Worm (Caenorhabditis elegans) whole organism, L1 larva: ENCODE results near the gene Y47D7A.6.

Experiments
- C16A3.4 ChIP-seq: fragments of 150-350 bp; optimal IDR thresholded peaks from 2 replicates; lab custom pipeline; 2014; ENCODE audit warnings: missing biosample characterization, missing genetic modification characterization
- aly-2 ChIP-seq: fragments of 150-350 bp; optimal IDR thresholded peaks from 2 replicates; lab custom pipeline; 2014; ENCODE audit warnings: missing biosample characterization, missing genetic modification characterization
- blmp-1 ChIP-seq: fragments of 150-350 bp; optimal IDR thresholded peaks from 2 replicates; lab custom pipeline; 2014; ENCODE audit warnings: missing biosample characterization, missing genetic modification characterization
- ceh-63 ChIP-seq: fragments of 200-800 bp; sonication (Bioruptor generic); optimal IDR thresholded peaks from 2 replicates; lab custom pipeline; 2018; ENCODE audit warnings: mild to moderate bottlenecking, missing genetic modification characterization, missing compliant biosample characterization
- ceh-82 ChIP-seq, 3 experiments: fragments of 150-350 bp in 1 of 3; sonication (generic microtip) in 2 of 3; optimal IDR thresholded peaks; 2 replicates each; lab custom pipeline; 2014 to 2017; ENCODE audit warnings: missing biosample characterization in 3 of 3, missing genetic modification characterization in 3 of 3
- dpl-1 ChIP-seq, 3 experiments: fragments of 150-350 bp in 2 of 3; sonication (generic microtip) in 1 of 3; optimal IDR thresholded peaks; 2 replicates each; lab custom pipeline; 2014 to 2017; ENCODE audit warnings: missing biosample characterization in 3 of 3, missing genetic modification characterization in 3 of 3, missing genetic modification reagents in 3 of 3
- dsc-1 ChIP-seq: sonication (generic microtip); optimal IDR thresholded peaks from 2 replicates; lab custom pipeline; 2016; ENCODE audit warnings: mild to moderate bottlenecking, missing genetic modification characterization, missing compliant biosample characterization
- efl-1 ChIP-seq, 4 experiments: fragments of 150-350 bp; optimal IDR thresholded peaks in 3 of 4; peaks in 1 of 4; 1 replicate in 1 of 4; 2 replicates in 3 of 4; lab custom pipeline; 2014; ENCODE audit warnings: missing biosample characterization in 2 of 4, missing genetic modification characterization in 2 of 4, missing genetic modification reagents in 2 of 4
- efl-3 ChIP-seq: fragments of 200-800 bp; sonication (Bioruptor generic); optimal IDR thresholded peaks from 2 replicates; lab custom pipeline; 2018; ENCODE audit warnings: mild to moderate bottlenecking, missing genetic modification characterization, missing compliant biosample characterization
- egl-13 ChIP-seq: sonication (generic microtip); optimal IDR thresholded peaks from 2 replicates; lab custom pipeline; 2016; ENCODE audit warnings: missing genotype, missing genetic modification reagents, missing genetic modification characterization, missing compliant biosample characterization
- elt-2 ChIP-seq: sonication (generic microtip); optimal IDR thresholded peaks from 2 replicates; lab custom pipeline; 2016; ENCODE audit warnings: missing genetic modification characterization, mild to moderate bottlenecking, inconsistent platforms, missing compliant biosample characterization, missing genetic modification reagents
- ets-5 ChIP-seq: fragments of 200-800 bp; sonication (Bioruptor generic); IDR thresholded peaks from 2 replicates; pipeline ENCODE4 v1.3.6; 2022; ENCODE audit warnings: missing genetic modification characterization, missing compliant biosample characterization
- fkh-4 ChIP-seq: sonication (generic microtip); optimal IDR thresholded peaks from 2 replicates; lab custom pipeline; 2016; ENCODE audit warnings: missing compliant biosample characterization, missing genetic modification characterization, borderline replicate concordance
- fos-1 ChIP-seq: fragments of 150-350 bp; optimal IDR thresholded peaks from 2 replicates; lab custom pipeline; 2014; ENCODE audit warnings: missing biosample characterization, missing genetic modification characterization
- hlh-17 ChIP-seq: fragments of 200-800 bp; sonication (Bioruptor generic); optimal IDR thresholded peaks from 2 replicates; lab custom pipeline; 2018; ENCODE audit warnings: missing genetic modification characterization, mild to moderate bottlenecking, missing compliant biosample characterization, moderate library complexity, borderline replicate concordance
- irx-1 ChIP-seq: sonication (generic microtip); optimal IDR thresholded peaks from 2 replicates; lab custom pipeline; 2016; ENCODE audit warnings: missing genetic modification characterization, missing compliant biosample characterization
- isw-1 ChIP-seq: fragments of 200-800 bp; sonication (Bioruptor generic); IDR thresholded peaks from 2 replicates; pipeline ENCODE4 v1.3.6; 2022; ENCODE audit warnings: missing genetic modification characterization, missing compliant biosample characterization
- jun-1 ChIP-seq: fragments of 150-350 bp; optimal IDR thresholded peaks from 2 replicates; lab custom pipeline; 2014; ENCODE audit warnings: missing biosample characterization, missing genetic modification reagents, missing genetic modification characterization
- lin-14 ChIP-seq: fragments of 200-800 bp; sonication (Bioruptor generic); optimal IDR thresholded peaks from 2 replicates; lab custom pipeline; 2018; ENCODE audit warnings: mild to moderate bottlenecking, missing genetic modification characterization, moderate library complexity, missing compliant biosample characterization
- lin-35 ChIP-seq, 2 experiments: fragments of 150-350 bp; optimal IDR thresholded peaks; 2 replicates each; lab custom pipeline; 2014; ENCODE audit warnings: missing biosample characterization in 2 of 2, missing genetic modification characterization in 2 of 2, missing genetic modification reagents in 2 of 2
- lir-3 ChIP-seq: sonication (generic microtip); optimal IDR thresholded peaks from 2 replicates; lab custom pipeline; 2016; ENCODE audit warnings: mild to moderate bottlenecking, missing genetic modification characterization, moderate library complexity, missing compliant biosample characterization; ENCODE audit not compliant: poor library complexity
- mab-9 ChIP-seq: fragments of 200-800 bp; sonication (Bioruptor generic); IDR thresholded peaks from 2 replicates; pipeline ENCODE4 v1.3.6; 2022; ENCODE audit warnings: missing genetic modification reagents, missing genetic modification characterization, missing compliant biosample characterization
- mdl-1 ChIP-seq, 2 experiments: fragments of 150-350 bp; optimal IDR thresholded peaks; 2 replicates each; lab custom pipeline; 2014 to 2017; ENCODE audit warnings: missing biosample characterization in 2 of 2, missing genetic modification characterization in 2 of 2, inconsistent platforms in 1 of 2
- mef-2 ChIP-seq: fragments of 150-350 bp; optimal IDR thresholded peaks from 2 replicates; lab custom pipeline; 2014; ENCODE audit warnings: missing biosample characterization, missing genetic modification characterization
- nhr-19 ChIP-seq: fragments of 200-800 bp; sonication (Bioruptor generic); conservative IDR thresholded peaks from 2 replicates; pipeline ENCODE4 v1.3.6; 2022; ENCODE audit warnings: missing genetic modification characterization, missing compliant biosample characterization
- nhr-237 ChIP-seq: fragments of 150-350 bp; optimal IDR thresholded peaks from 2 replicates; lab custom pipeline; 2014; ENCODE audit warnings: missing biosample characterization, missing genetic modification characterization
- nhr-28 ChIP-seq: fragments of 150-350 bp; optimal IDR thresholded peaks from 2 replicates; lab custom pipeline; 2014; ENCODE audit warnings: missing biosample characterization, missing genetic modification characterization
- nhr-76 ChIP-seq: sonication (generic microtip); optimal IDR thresholded peaks from 2 replicates; lab custom pipeline; 2017; ENCODE audit warnings: missing biosample characterization, missing genetic modification characterization
- nhr-77 ChIP-seq: fragments of 150-350 bp; optimal IDR thresholded peaks from 2 replicates; lab custom pipeline; 2014; ENCODE audit warnings: missing biosample characterization, missing genetic modification characterization
- nhr-85 ChIP-seq: sonication (generic microtip); peaks from one replicate; lab custom pipeline; 2016; ENCODE audit warnings: missing genetic modification characterization, inconsistent platforms, missing compliant biosample characterization
- pax-3 ChIP-seq: fragments of 200-800 bp; sonication (Bioruptor generic); optimal IDR thresholded peaks from 2 replicates; lab custom pipeline; 2018; ENCODE audit warnings: mild to moderate bottlenecking, missing genetic modification characterization, moderate library complexity, missing compliant biosample characterization
- pqm-1 ChIP-seq: sonication (generic microtip); optimal IDR thresholded peaks from 3 replicates; lab custom pipeline; 2017; ENCODE audit warnings: missing biosample characterization, missing genetic modification characterization
- skn-1 ChIP-seq: fragments of 150-350 bp; optimal IDR thresholded peaks from 2 replicates; lab custom pipeline; 2014; ENCODE audit warnings: missing biosample characterization, missing genetic modification characterization
- snu-23 ChIP-seq: sonication (generic microtip); optimal IDR thresholded peaks from 2 replicates; lab custom pipeline; 2016; ENCODE audit warnings: missing genetic modification characterization, missing compliant biosample characterization
- swsn-7 ChIP-seq: sonication (generic microtip); optimal IDR thresholded peaks from 2 replicates; lab custom pipeline; 2016; ENCODE audit warnings: missing genetic modification characterization, missing compliant biosample characterization
- tbx-2 ChIP-seq: sonication (generic microtip); optimal IDR thresholded peaks from 2 replicates; lab custom pipeline; 2016; ENCODE audit warnings: missing genetic modification characterization, missing compliant biosample characterization
- unc-86 ChIP-seq: sonication (generic microtip); optimal IDR thresholded peaks from 2 replicates; lab custom pipeline; 2016; ENCODE audit warnings: missing genetic modification characterization, missing compliant biosample characterization
- unc-98 ChIP-seq: fragments of 200-800 bp; sonication (Bioruptor generic); IDR thresholded peaks from 2 replicates; pipeline ENCODE4 v1.3.6; 2022; ENCODE audit warnings: missing genetic modification characterization, missing compliant biosample characterization
- vab-15 ChIP-seq: sonication (generic microtip); optimal IDR thresholded peaks from 2 replicates; lab custom pipeline; 2017; ENCODE audit warnings: missing genotype, mild to moderate bottlenecking, missing genetic modification characterization, missing compliant biosample characterization

Y47D7A.6 gene

DNA sequence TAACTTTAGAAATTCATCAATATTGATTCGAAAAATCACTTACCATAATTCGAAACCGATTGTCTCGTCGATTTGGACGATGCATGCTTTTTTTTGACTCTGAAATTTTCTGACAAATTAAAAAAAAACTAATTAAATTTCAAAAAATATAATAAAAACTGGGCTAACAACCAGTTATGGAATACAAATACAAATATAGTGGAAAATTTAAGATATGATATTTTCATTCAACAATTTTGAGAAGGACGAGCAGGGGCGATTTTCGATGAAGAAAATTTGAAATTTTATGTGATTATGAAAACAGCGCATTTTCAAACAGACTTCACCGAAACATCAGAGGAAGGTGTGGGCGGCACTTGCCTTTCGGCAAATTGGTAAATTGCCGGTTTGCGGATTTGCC is 35.7 kb downstream of the Y47D7A.6 start, which contains the start of gene F13A2.1:
F13A2.1 (minus strand) TSS at position 101 of the 400 bp plus-strand sequence.
- TF ChIP-seq nhr-28 (tag; lab: Kevin White, UChicago) (no peak), efl-1 (optimal IDR thresholded peaks at IDR 0.05; lab: Kevin White, UChicago) (no peak), efl-1 (GFP tag; optimal IDR thresholded peaks at IDR 0.05 in 1 of 2; lab: Kevin White, UChicago) (peak in 1 of 2 experiments; percentile 48)

DNA sequence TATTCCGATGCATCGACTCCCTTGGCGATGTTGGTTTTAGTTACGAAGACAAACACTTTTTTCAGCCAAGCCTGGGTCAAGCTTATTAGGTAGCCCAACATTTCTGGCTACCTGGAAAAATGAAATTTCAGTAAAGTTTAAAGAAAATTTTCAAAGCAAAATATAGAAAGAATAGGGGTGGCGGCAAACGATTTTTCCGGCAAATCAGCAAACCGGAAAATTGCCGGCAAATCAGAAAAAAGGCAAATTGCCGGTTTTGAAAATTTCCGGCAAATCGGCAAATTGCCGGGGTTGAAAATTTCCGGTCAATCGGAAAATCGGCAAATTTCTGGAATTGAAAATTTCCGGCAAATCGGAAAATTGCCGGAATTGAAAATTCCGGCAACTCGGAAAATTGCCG is 40.4 kb downstream of the Y47D7A.6 start, which contains the start of gene F32D1.8:
F32D1.8 (minus strand) TSS at position 101 of the 400 bp plus-strand sequence.
- TF ChIP-seq jun-1 (tag; lab: Kevin White, UChicago) (no peak), nhr-237 (no peak), C16A3.4 (tag; lab: Kevin White, UChicago) (no peak), mab-9 (no peak), ceh-63 (no peak), tbx-2 (tag; lab: Kevin White, UChicago) (no peak), aly-2 (tag; lab: Kevin White, UChicago) (no peak), isw-1 (GFP tag; lab: Robert Waterston, UW) (no peak), fkh-4 (no peak), nhr-77 (tag; lab: Kevin White, UChicago) (no peak)

DNA sequence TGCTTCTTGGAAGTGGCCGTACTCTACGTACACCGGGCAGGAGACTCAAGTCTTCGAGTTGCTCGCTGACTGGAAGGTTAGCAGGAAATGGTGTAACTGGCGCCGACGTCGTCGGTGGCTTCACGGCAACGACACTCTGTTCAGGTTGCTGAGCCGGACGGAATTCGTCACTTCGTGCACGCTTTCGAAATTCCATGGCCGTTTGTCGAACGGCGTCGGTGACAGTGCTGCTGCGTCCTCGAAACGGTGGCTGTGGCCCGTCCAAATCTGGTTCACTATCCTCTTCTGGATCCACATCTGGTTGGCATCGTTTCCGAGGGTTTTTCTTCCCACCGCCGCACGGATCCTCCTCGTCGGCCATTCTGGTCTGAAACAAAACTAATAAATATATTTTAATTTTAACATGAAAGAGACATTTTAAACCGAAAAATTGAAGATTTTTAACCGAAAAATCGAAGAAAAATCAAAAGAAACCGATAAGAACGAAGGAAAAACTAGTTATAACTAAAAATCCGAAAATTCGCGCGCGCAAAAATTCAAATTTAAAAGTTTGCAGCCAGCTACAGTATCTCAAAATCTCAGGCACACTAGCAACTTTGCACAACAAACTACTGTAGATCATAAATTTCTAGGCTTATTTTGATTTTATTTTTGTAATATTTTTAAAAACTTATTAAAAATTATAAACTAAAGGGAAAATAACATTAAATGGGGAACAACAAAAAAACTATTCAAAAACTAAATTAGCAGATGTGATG is 42.0 kb downstream of the Y47D7A.6 start, which contains the start of gene F32D1.7:
F32D1.7 (minus strand) TSS at position 367 of the 758 bp plus-strand sequence.
- TF ChIP-seq nhr-19 (no peak), pqm-1 (no peak), unc-98 (no peak), nhr-28 (tag; lab: Kevin White, UChicago) (no peak), nhr-76 (tag; lab: Kevin White, UChicago) (no peak), ceh-82 (tag; optimal IDR thresholded peaks at IDR 0.05; lab: Kevin White, UChicago) (no peak), unc-86 (tag; lab: Kevin White, UChicago) (no peak)
- TF ChIP-seq, all 84 proteins: peak for 0

DNA sequence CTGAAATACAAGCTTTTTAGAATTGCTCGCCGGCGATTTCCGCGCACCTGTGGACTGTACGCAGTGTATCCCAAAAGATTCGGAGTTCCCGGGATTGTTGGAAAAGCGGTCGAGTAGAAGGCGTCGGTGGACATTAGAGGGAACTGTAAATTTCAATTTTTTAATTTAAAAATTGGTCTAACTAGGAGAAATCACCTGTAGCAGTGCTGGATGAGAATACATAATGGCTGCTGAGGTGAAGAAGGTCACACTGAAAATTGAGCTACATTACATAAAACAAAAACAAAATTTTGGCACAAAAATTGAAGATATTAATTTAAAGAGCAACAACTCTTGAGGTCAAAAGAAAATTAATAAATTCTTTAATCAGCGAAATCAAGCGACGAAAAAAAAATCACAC is 43.4 kb downstream of the Y47D7A.6 start, which contains the start of gene neg-1:
neg-1 (minus strand) TSS at position 250 of the 400 bp plus-strand sequence.
- no peak for TF ChIP-seq nhr-85 (tag; lab: Kevin White, UChicago)
- TF ChIP-seq mab-9 = no peak

DNA sequence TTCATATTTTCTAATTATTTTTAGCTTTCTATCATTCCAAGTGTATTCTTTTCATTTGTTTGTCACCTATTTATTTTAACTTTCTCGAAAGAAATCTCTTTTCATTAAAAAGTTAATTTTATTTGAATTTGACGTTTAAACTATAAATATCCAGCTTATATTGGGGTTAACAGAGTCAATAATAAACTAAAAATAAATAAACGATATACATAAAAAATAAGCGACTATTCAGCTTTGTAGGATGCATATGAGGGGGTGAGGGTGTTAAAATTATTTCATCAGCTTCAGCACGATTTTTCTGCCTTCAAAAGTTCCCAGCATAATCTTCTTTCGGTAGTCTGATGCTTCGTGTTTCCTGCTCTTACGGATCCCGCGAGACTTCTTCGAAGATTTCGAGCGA is 44.4 kb downstream of the Y47D7A.6 start:
- TF ChIP-seq ceh-63 = no peak
- no peak for TF ChIP-seq efl-3
- no peak for TF ChIP-seq lin-14 (GFP tag; lab: Kevin White, UChicago)
- no peak for TF ChIP-seq skn-1 (tag; lab: Kevin White, UChicago)
- no peak for TF ChIP-seq mdl-1 (tag; optimal IDR thresholded peaks at IDR 0.05; lab: Kevin White, UChicago)
- TF ChIP-seq ets-5 (GFP tag; lab: Robert Waterston, UW) = no peak
- no peak for TF ChIP-seq mef-2
- TF ChIP-seq vab-15 = no peak
- no peak for TF ChIP-seq hlh-17 (GFP tag; lab: Kevin White, UChicago)

DNA sequence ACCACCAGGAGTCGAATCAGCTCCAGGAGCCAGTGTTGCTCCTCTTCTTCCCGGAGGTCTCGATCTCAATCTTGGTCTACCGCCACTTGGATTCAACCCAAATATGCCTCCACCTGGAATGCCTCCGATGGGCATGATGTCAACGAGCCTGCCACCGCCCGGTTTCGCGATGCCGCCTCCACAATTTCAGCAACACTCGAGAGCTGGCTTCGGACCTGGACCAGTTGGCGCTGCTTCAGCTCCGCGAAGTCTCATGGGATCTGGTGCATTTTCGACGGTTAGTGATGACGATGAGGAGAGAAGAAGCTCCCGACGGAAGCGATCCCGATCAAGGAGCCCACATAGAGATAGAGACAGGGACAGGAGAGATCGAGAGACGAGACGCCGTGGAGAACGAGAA is 45.0 kb downstream of the Y47D7A.6 start:
- TF ChIP-seq efl-1 (optimal IDR thresholded peaks at IDR 0.05; lab: Kevin White, UChicago) (no peak), efl-1 (GFP tag; optimal IDR thresholded peaks at IDR 0.05 in 1 of 2; lab: Kevin White, UChicago) (peak in 1 of 2 experiments; percentile 89), dsc-1 (tag; lab: Kevin White, UChicago) (no peak)

DNA sequence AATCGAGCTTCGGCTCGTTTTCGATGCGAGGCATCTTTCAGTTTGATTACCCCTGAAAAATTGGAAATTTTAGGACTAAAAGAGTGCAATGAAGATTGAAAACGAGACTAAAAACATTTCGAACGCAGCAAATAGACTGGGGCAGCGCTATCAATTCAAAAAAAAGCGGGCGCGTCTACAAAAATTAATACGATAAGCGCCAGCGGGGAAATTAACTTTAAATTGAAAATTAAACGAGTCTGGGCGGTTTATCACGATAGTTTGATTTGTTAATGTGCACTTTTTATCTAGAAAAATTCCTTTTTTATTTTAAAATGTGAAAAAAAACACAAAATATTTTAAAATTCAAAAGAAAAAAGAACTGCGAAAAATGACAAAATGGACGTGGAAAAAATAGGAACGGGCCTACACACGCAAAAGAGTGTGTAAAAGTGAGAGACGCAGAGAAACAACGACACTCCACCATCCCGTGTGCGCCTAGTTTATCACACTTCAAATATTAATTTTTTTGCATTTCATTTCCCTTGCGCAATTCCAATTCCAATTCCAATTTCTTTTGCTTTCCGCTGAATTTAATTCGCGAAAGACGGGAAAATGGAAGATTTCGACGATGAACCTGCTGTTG is 46.6 kb downstream of the Y47D7A.6 start, which contains the start of the genes gmpr-1 and fipp-1:
gmpr-1 (minus strand) TSS at position 75 of the 625 bp plus-strand sequence.
fipp-1 (plus strand) TSS at position 499 of the 625 bp plus-strand sequence.
- TF ChIP-seq lir-3 (tag; lab: Kevin White, UChicago) (no peak), egl-13 (peak; percentile 22), nhr-85 (tag; lab: Kevin White, UChicago) (peak; percentile 82), fos-1 (tag; lab: Kevin White, UChicago) (no peak), blmp-1 (tag; lab: Kevin White, UChicago) (peak; percentile 33), swsn-7 (tag; lab: Kevin White, UChicago) (peak; percentile 77), pax-3 (tag; lab: Kevin White, UChicago) (no peak), ceh-63 (no peak), snu-23 (GFP tag; lab: Kevin White, UChicago) (peak; percentile 86), dpl-1 (GFP tag; optimal IDR thresholded peaks at IDR 0.05; lab: Kevin White, UChicago) (peak; percentile 64 to 78 (median 73)), lin-35 (GFP tag; optimal IDR thresholded peaks at IDR 0.05; lab: Kevin White, UChicago) (peak; percentile 67 to 82), elt-2 (peak; percentile 22), dsc-1 (tag; lab: Kevin White, UChicago) (peak; percentile 57), irx-1 (tag; lab: Kevin White, UChicago) (peak; percentile 59)
